Worm (Caenorhabditis elegans) whole organism, L2 larva: ENCODE data around the gene zim-1.
A peak's percentile ranks its signal among the peaks of the same experiment; 100 is the strongest.

Source experiments
- C34F6.9 ChIP-seq: fragments of 150-350 bp; optimal IDR thresholded peaks from 2 replicates; lab custom pipeline; 2014; ENCODE audit warnings: missing biosample characterization, missing genetic modification characterization
- R02D3.7 ChIP-seq: fragments of 150-350 bp; optimal IDR thresholded peaks from 2 replicates; lab custom pipeline; 2014; ENCODE audit warnings: missing biosample characterization, missing genetic modification characterization
- Y55F3AM.14 ChIP-seq: fragments of 200-800 bp; sonication (Bioruptor generic); optimal IDR thresholded peaks from 2 replicates; lab custom pipeline; 2018; ENCODE audit warnings: mild to moderate bottlenecking, missing genetic modification characterization, missing compliant biosample characterization
- ZK546.5 ChIP-seq: sonication (generic microtip); optimal IDR thresholded peaks from 2 replicates; lab custom pipeline; 2017; ENCODE audit warnings: missing biosample characterization, missing genetic modification characterization
- alr-1 ChIP-seq: fragments of 150-350 bp; optimal IDR thresholded peaks from 2 replicates; lab custom pipeline; 2014; ENCODE audit warnings: missing biosample characterization, missing genetic modification characterization
- ama-1 ChIP-seq: fragments of 150-350 bp; optimal IDR thresholded peaks from 2 replicates; lab custom pipeline; 2018; ENCODE audit warnings: inconsistent platforms
- blmp-1 ChIP-seq: sonication (generic microtip); optimal IDR thresholded peaks from 2 replicates; lab custom pipeline; 2017; ENCODE audit warnings: missing genetic modification characterization, mild to moderate bottlenecking, missing compliant biosample characterization, antibody characterized with exemption, moderate library complexity; ENCODE audit not compliant: insufficient read depth
- ceh-16 ChIP-seq: fragments of 150-350 bp; optimal IDR thresholded peaks from 2 replicates; lab custom pipeline; 2014; ENCODE audit warnings: missing biosample characterization, missing genetic modification characterization
- ceh-82 ChIP-seq: fragments of 150-350 bp; optimal IDR thresholded peaks from 2 replicates; lab custom pipeline; 2014; ENCODE audit warnings: missing biosample characterization, missing genetic modification characterization
- crh-2 ChIP-seq: sonication (generic microtip); optimal IDR thresholded peaks from 2 replicates; lab custom pipeline; 2017; ENCODE audit warnings: missing biosample characterization, missing genetic modification characterization
- fos-1 ChIP-seq: fragments of 150-350 bp; optimal IDR thresholded peaks from 2 replicates; lab custom pipeline; 2014; ENCODE audit warnings: missing biosample characterization, missing genetic modification characterization
- gmeb-1 ChIP-seq: fragments of 150-350 bp; optimal IDR thresholded peaks from 2 replicates; lab custom pipeline; 2014; ENCODE audit warnings: missing biosample characterization, missing genetic modification characterization
- lin-11 ChIP-seq: fragments of 150-350 bp; sonication (generic microtip); optimal IDR thresholded peaks from 2 replicates; lab custom pipeline; 2014; ENCODE audit warnings: missing biosample characterization, missing genetic modification characterization, inconsistent platforms, mixed read lengths
- lin-13 ChIP-seq: fragments of 150-350 bp; optimal IDR thresholded peaks from 2 replicates; lab custom pipeline; 2014; ENCODE audit warnings: missing biosample characterization, missing genetic modification reagents, missing genetic modification characterization
- lsy-2 ChIP-seq, 2 experiments: fragments of 150-350 bp in 1 of 2; sonication (generic microtip) in 1 of 2; optimal IDR thresholded peaks; 2 replicates each; lab custom pipeline; 2014 to 2017; ENCODE audit warnings: missing biosample characterization in 2 of 2, missing genetic modification characterization in 2 of 2
- mbf-1 ChIP-seq: sonication (generic microtip); optimal IDR thresholded peaks from 2 replicates; lab custom pipeline; 2017; ENCODE audit warnings: missing biosample characterization, missing genetic modification characterization
- nhr-10 ChIP-seq: sonication (generic microtip); optimal IDR thresholded peaks from 2 replicates; lab custom pipeline; 2017; ENCODE audit warnings: missing biosample characterization, missing genetic modification characterization
- nhr-11 ChIP-seq: fragments of 150-350 bp; optimal IDR thresholded peaks from 2 replicates; lab custom pipeline; 2014; ENCODE audit warnings: missing biosample characterization, missing genetic modification characterization
- nhr-12 ChIP-seq: fragments of 150-350 bp; optimal IDR thresholded peaks from 2 replicates; lab custom pipeline; 2014; ENCODE audit warnings: missing biosample characterization, missing genetic modification characterization
- nhr-129 ChIP-seq: fragments of 150-350 bp; optimal IDR thresholded peaks from 2 replicates; lab custom pipeline; 2014; ENCODE audit warnings: missing biosample characterization, missing genetic modification characterization
- nhr-21 ChIP-seq: fragments of 150-350 bp; optimal IDR thresholded peaks from 2 replicates; lab custom pipeline; 2014; ENCODE audit warnings: missing biosample characterization, missing genetic modification characterization
- nhr-23 ChIP-seq: fragments of 150-350 bp; optimal IDR thresholded peaks from 2 replicates; lab custom pipeline; 2014; ENCODE audit warnings: missing biosample characterization, missing genetic modification reagents, missing genetic modification characterization
- nhr-237 ChIP-seq: fragments of 150-350 bp; optimal IDR thresholded peaks from 2 replicates; lab custom pipeline; 2014; ENCODE audit warnings: missing biosample characterization, missing genetic modification characterization
- nhr-25 ChIP-seq: fragments of 150-350 bp; sonication (generic microtip); optimal IDR thresholded peaks from 3 replicates; lab custom pipeline; 2014; ENCODE audit warnings: missing biosample characterization, missing genetic modification characterization
- nhr-77 ChIP-seq: fragments of 150-350 bp; optimal IDR thresholded peaks from 2 replicates; lab custom pipeline; 2014; ENCODE audit warnings: missing biosample characterization, missing genetic modification characterization
- sem-4 ChIP-seq: fragments of 150-350 bp; optimal IDR thresholded peaks from 2 replicates; lab custom pipeline; 2014; ENCODE audit warnings: missing biosample characterization, missing genetic modification reagents, missing genetic modification characterization
- skn-1 ChIP-seq: sonication (generic microtip); optimal IDR thresholded peaks from 2 replicates; lab custom pipeline; 2017; ENCODE audit warnings: missing biosample characterization, missing genetic modification characterization
- sma-9 ChIP-seq, 2 experiments: fragments of 150-350 bp in 1 of 2; sonication (generic microtip) in 1 of 2; optimal IDR thresholded peaks; 2 replicates each; lab custom pipeline; 2014 to 2016; ENCODE audit warnings: missing genetic modification characterization in 2 of 2, mild to moderate bottlenecking in 1 of 2, missing biosample characterization in 1 of 2, missing compliant biosample characterization in 1 of 2, missing genetic modification reagents in 1 of 2, moderate library complexity in 1 of 2
- snpc-4 ChIP-seq: fragments of 150-350 bp; optimal IDR thresholded peaks from 2 replicates; lab custom pipeline; 2014; ENCODE audit warnings: missing biosample characterization, missing genetic modification characterization
- unc-55 ChIP-seq: fragments of 150-350 bp; sonication (generic microtip); optimal IDR thresholded peaks from 3 replicates; lab custom pipeline; 2014; ENCODE audit warnings: missing biosample characterization, missing genetic modification reagents, missing genetic modification characterization
- unc-62 ChIP-seq: fragments of 150-350 bp; optimal IDR thresholded peaks from 2 replicates; lab custom pipeline; 2014; ENCODE audit warnings: missing biosample characterization, missing genetic modification reagents, missing genetic modification characterization
- ztf-1 ChIP-seq: fragments of 200-800 bp; sonication (Bioruptor generic); conservative IDR thresholded peaks from 2 replicates; pipeline ENCODE4 v1.3.6; 2022; ENCODE audit warnings: missing genetic modification characterization, missing compliant biosample characterization
- ztf-4 ChIP-seq: fragments of 150-350 bp; optimal IDR thresholded peaks from 2 replicates; lab custom pipeline; 2014; ENCODE audit warnings: missing biosample characterization, missing genetic modification characterization

The zim-1 gene

ce11 chrIV:10533639-10534038, 13.2 kb upstream of the zim-1 start, which contains the start of gene T07G12.3:
Gene T07G12.3, plus strand, starts transcription at chrIV:10533939.
- TF ChIP-seq mbf-1 (tag; lab: Kevin White, UChicago), result no peak
- no peak for TF ChIP-seq ztf-1 (GFP tag; lab: Robert Waterston, UW)
- no peak for TF ChIP-seq ceh-16 (tag; lab: Kevin White, UChicago)
- TF ChIP-seq C34F6.9 (tag; lab: Kevin White, UChicago), result no peak
- no peak for TF ChIP-seq R02D3.7 (tag; lab: Kevin White, UChicago)
- TF ChIP-seq Y55F3AM.14 (GFP tag; lab: Kevin White, UChicago), result no peak
- TF ChIP-seq lin-11 (tag; lab: Kevin White, UChicago), result no peak
- TF ChIP-seq nhr-21, result no peak
- no peak for TF ChIP-seq skn-1 (tag; lab: Kevin White, UChicago)
- TF ChIP-seq nhr-11 (tag; lab: Kevin White, UChicago), result no peak

ce11 chrIV:10538584-10538983, 8.3 kb upstream of the zim-1 start, which contains the start of gene T07G12.4:
Gene T07G12.4, minus strand, starts transcription at chrIV:10538684.
- TF ChIP-seq sem-4 (tag; lab: Kevin White, UChicago), result no peak
- TF ChIP-seq mbf-1 (tag; lab: Kevin White, UChicago), result no peak
- TF ChIP-seq unc-62, result no peak
- no peak for TF ChIP-seq lin-13 (GFP tag; lab: Kevin White, UChicago)

ce11 chrIV:10542283-10542682, 4.6 kb upstream of the zim-1 start:
- no peak for TF ChIP-seq nhr-25
- no peak for TF ChIP-seq nhr-23 (tag; lab: Kevin White, UChicago)
- no peak for TF ChIP-seq sem-4 (tag; lab: Kevin White, UChicago)
- TF ChIP-seq unc-62, result no peak
- no peak for TF ChIP-seq unc-55
- no peak for TF ChIP-seq nhr-237 (tag; lab: Kevin White, UChicago)
- TF ChIP-seq R02D3.7 (tag; lab: Kevin White, UChicago), result no peak
- TF ChIP-seq ztf-1 (GFP tag; lab: Robert Waterston, UW), result no peak
- TF ChIP-seq lsy-2 (tag; optimal IDR thresholded peaks at IDR 0.05; lab: Kevin White, UChicago), result no peak
- TF ChIP-seq nhr-12 (tag; lab: Kevin White, UChicago), result no peak
- TF ChIP-seq ceh-82 (tag; lab: Kevin White, UChicago), result no peak

- no peak for TF ChIP-seq lsy-2 (tag; optimal IDR thresholded peaks at IDR 0.05; lab: Kevin White, UChicago)
- TF ChIP-seq sma-9 (GFP tag; optimal IDR thresholded peaks at IDR 0.05; lab: Kevin White, UChicago), result peak; percentile 79
- TF ChIP-seq sma-9 (tag; optimal IDR thresholded peaks at IDR 0.05; lab: Kevin White, UChicago), result no peak
- no peak for TF ChIP-seq nhr-10 (tag; lab: Kevin White, UChicago)
- peak; percentile 40 for TF ChIP-seq gmeb-1 (tag; lab: Kevin White, UChicago)
- no peak for TF ChIP-seq blmp-1
- TF ChIP-seq snpc-4, result no peak
- peak; percentile 40 for TF ChIP-seq fos-1 (tag; lab: Kevin White, UChicago)
Measured at ce11 chrIV:10543361-10543760, 3.5 kb upstream of the zim-1 start.

ce11 chrIV:10545038-10545437, 1.8 kb upstream of the zim-1 start, which contains the start of gene T07G12.5:
Gene T07G12.5, minus strand, starts transcription at chrIV:10545138.
- TF ChIP-seq mbf-1 (tag; lab: Kevin White, UChicago) (no peak), nhr-77 (tag; lab: Kevin White, UChicago) (no peak), ztf-4 (tag; lab: Kevin White, UChicago) (no peak), ama-1 (no peak), nhr-10 (tag; lab: Kevin White, UChicago) (no peak), skn-1 (tag; lab: Kevin White, UChicago) (no peak), gmeb-1 (tag; lab: Kevin White, UChicago) (no peak), blmp-1 (no peak), alr-1 (no peak), nhr-129 (no peak), ceh-82 (tag; lab: Kevin White, UChicago) (no peak), nhr-237 (tag; lab: Kevin White, UChicago) (no peak)

- TF ChIP-seq ZK546.5 (no peak), nhr-129 (no peak), skn-1 (tag; lab: Kevin White, UChicago) (no peak), crh-2 (tag; lab: Kevin White, UChicago) (no peak), gmeb-1 (tag; lab: Kevin White, UChicago) (no peak)
Measured at ce11 chrIV:10554947-10555346, 8.1 kb downstream of the zim-1 start, which contains the start of gene zim-2. Gene zim-2, plus strand, starts transcription at chrIV:10555247.
